Worm (Caenorhabditis elegans) whole organism, late embryonic: ENCODE results near the gene com-1.

ENCODE experiments used
- C38D4.7 ChIP-seq: fragments of 200-800 bp; sonication (Bioruptor generic); optimal IDR thresholded peaks from 2 replicates; lab custom pipeline; 2018; ENCODE audit warnings: mild to moderate bottlenecking, missing genetic modification characterization, moderate library complexity, missing compliant biosample characterization
- F13H6.1 ChIP-seq: sonication (generic microtip); optimal IDR thresholded peaks from 2 replicates; lab custom pipeline; 2016; ENCODE audit warnings: missing genetic modification characterization, missing compliant biosample characterization
- K02D7.2 ChIP-seq: sonication (generic microtip); optimal IDR thresholded peaks from 2 replicates; lab custom pipeline; 2017; ENCODE audit warnings: mild to moderate bottlenecking, missing genetic modification characterization, missing compliant biosample characterization
- ceh-19 ChIP-seq: fragments of 200-800 bp; sonication (Bioruptor generic); optimal IDR thresholded peaks from 2 replicates; lab custom pipeline; 2018; ENCODE audit warnings: mild to moderate bottlenecking, missing genetic modification characterization, missing compliant biosample characterization
- ceh-2 ChIP-seq: sonication (generic microtip); optimal IDR thresholded peaks from 2 replicates; lab custom pipeline; 2016; ENCODE audit warnings: missing genotype, missing genetic modification characterization, missing compliant biosample characterization
- ceh-24 ChIP-seq: sonication (generic microtip); optimal IDR thresholded peaks from 2 replicates; lab custom pipeline; 2016; ENCODE audit warnings: mild to moderate bottlenecking, missing genetic modification characterization, missing compliant biosample characterization
- ceh-30 ChIP-seq: fragments of 150-350 bp; optimal IDR thresholded peaks from 2 replicates; lab custom pipeline; 2014; ENCODE audit warnings: missing biosample characterization, missing genetic modification characterization
- ceh-31 ChIP-seq: sonication (generic microtip); optimal IDR thresholded peaks from 2 replicates; lab custom pipeline; 2016; ENCODE audit warnings: missing genetic modification characterization, missing compliant biosample characterization
- ceh-34 ChIP-seq: sonication (generic microtip); optimal IDR thresholded peaks from 2 replicates; lab custom pipeline; 2016; ENCODE audit warnings: mild to moderate bottlenecking, missing genetic modification characterization, missing compliant biosample characterization
- ceh-45 ChIP-seq: fragments of 200-800 bp; sonication (Bioruptor generic); IDR thresholded peaks from 2 replicates; pipeline ENCODE4 v1.3.6; 2022; ENCODE audit warnings: missing genetic modification reagents, missing genetic modification characterization, missing compliant biosample characterization
- ceh-48 ChIP-seq: sonication (generic microtip); optimal IDR thresholded peaks from 2 replicates; lab custom pipeline; 2016; ENCODE audit warnings: missing genetic modification characterization, inconsistent platforms, missing compliant biosample characterization
- che-1 ChIP-seq: sonication (generic microtip); optimal IDR thresholded peaks from 2 replicates; lab custom pipeline; 2016; ENCODE audit warnings: mild to moderate bottlenecking, missing genetic modification characterization, missing compliant biosample characterization
- dve-1 ChIP-seq: sonication (generic microtip); optimal IDR thresholded peaks from 2 replicates; lab custom pipeline; 2017; ENCODE audit warnings: antibody characterized with exemption, mild to moderate bottlenecking, missing genetic modification characterization, missing compliant biosample characterization
- ets-4 ChIP-seq: sonication (generic microtip); optimal IDR thresholded peaks from 2 replicates; lab custom pipeline; 2016; ENCODE audit warnings: missing genetic modification characterization, missing compliant biosample characterization
- eyg-1 ChIP-seq: sonication (generic microtip); optimal IDR thresholded peaks from 2 replicates; lab custom pipeline; 2016; ENCODE audit warnings: missing genotype, missing genetic modification characterization, missing compliant biosample characterization
- fkh-6 ChIP-seq: sonication (generic microtip); optimal IDR thresholded peaks from 2 replicates; lab custom pipeline; 2016; ENCODE audit warnings: missing genetic modification characterization, missing compliant biosample characterization
- hlh-13 ChIP-seq: fragments of 200-800 bp; sonication (Bioruptor generic); optimal IDR thresholded peaks from 2 replicates; lab custom pipeline; 2018; ENCODE audit warnings: mild to moderate bottlenecking, missing genetic modification characterization, missing compliant biosample characterization
- hlh-15 ChIP-seq: sonication (generic microtip); optimal IDR thresholded peaks from 2 replicates; lab custom pipeline; 2016; ENCODE audit warnings: missing genetic modification characterization, missing compliant biosample characterization
- hlh-30 ChIP-seq: sonication (generic microtip); optimal IDR thresholded peaks from 2 replicates; lab custom pipeline; 2017; ENCODE audit warnings: antibody characterized with exemption, missing genetic modification characterization, missing compliant biosample characterization; ENCODE audit not compliant: insufficient read depth
- hlh-6 ChIP-seq: sonication (generic microtip); optimal IDR thresholded peaks from 2 replicates; lab custom pipeline; 2016; ENCODE audit warnings: missing genotype, missing genetic modification characterization, missing compliant biosample characterization
- hlh-8 ChIP-seq: sonication (generic microtip); optimal IDR thresholded peaks from 2 replicates; lab custom pipeline; 2016; ENCODE audit warnings: missing genotype, missing genetic modification characterization, missing compliant biosample characterization
- lim-6 ChIP-seq: sonication (generic microtip); optimal IDR thresholded peaks from 2 replicates; lab custom pipeline; 2016; ENCODE audit warnings: missing genetic modification characterization, missing compliant biosample characterization
- lin-11 ChIP-seq: fragments of 200-800 bp; sonication (Bioruptor generic); optimal IDR thresholded peaks from 2 replicates; lab custom pipeline; 2018; ENCODE audit warnings: mild to moderate bottlenecking, missing genetic modification characterization, missing compliant biosample characterization
- nfya-1 ChIP-seq: sonication (generic microtip); optimal IDR thresholded peaks from 2 replicates; lab custom pipeline; 2017; ENCODE audit warnings: missing genetic modification characterization, mild to moderate bottlenecking, missing compliant biosample characterization, antibody characterized with exemption, moderate library complexity
- nhr-11 ChIP-seq: fragments of 150-350 bp; optimal IDR thresholded peaks from 2 replicates; lab custom pipeline; 2014; ENCODE audit warnings: missing biosample characterization, missing genetic modification characterization
- npax-4 ChIP-seq: sonication (generic microtip); optimal IDR thresholded peaks from 2 replicates; lab custom pipeline; 2016; ENCODE audit warnings: missing genetic modification characterization, missing compliant biosample characterization
- odd-2 ChIP-seq: sonication (generic microtip); optimal IDR thresholded peaks from 2 replicates; lab custom pipeline; 2017; ENCODE audit warnings: antibody characterized with exemption, mild to moderate bottlenecking, missing genetic modification characterization, missing compliant biosample characterization
- pag-3 ChIP-seq: sonication (generic microtip); optimal IDR thresholded peaks from 2 replicates; lab custom pipeline; 2016; ENCODE audit warnings: missing compliant biosample characterization, missing genetic modification characterization, borderline replicate concordance
- pax-1 ChIP-seq: fragments of 150-350 bp; optimal IDR thresholded peaks from 2 replicates; lab custom pipeline; 2014; ENCODE audit warnings: missing biosample characterization, missing genetic modification characterization
- pha-4 ChIP-seq: fragments of 150-350 bp; optimal IDR thresholded peaks from 2 replicates; lab custom pipeline; 2018; ENCODE audit warnings: missing biosample characterization, missing genetic modification reagents, missing genetic modification characterization
- pros-1 ChIP-seq: fragments of 150-350 bp; optimal IDR thresholded peaks from 2 replicates; lab custom pipeline; 2014; ENCODE audit warnings: missing biosample characterization, missing genetic modification reagents, missing genetic modification characterization
- ref-2 ChIP-seq: sonication (generic microtip); optimal IDR thresholded peaks from 2 replicates; lab custom pipeline; 2016; ENCODE audit warnings: missing genetic modification characterization, missing compliant biosample characterization
- rnt-1 ChIP-seq: sonication (generic microtip); optimal IDR thresholded peaks from 2 replicates; lab custom pipeline; 2016; ENCODE audit warnings: missing genetic modification characterization, missing compliant biosample characterization
- sdc-2 ChIP-seq: sonication (generic microtip); optimal IDR thresholded peaks from 2 replicates; lab custom pipeline; 2016; ENCODE audit warnings: missing genotype, missing genetic modification characterization, missing compliant biosample characterization
- sox-4 ChIP-seq: sonication (generic microtip); optimal IDR thresholded peaks from 2 replicates; lab custom pipeline; 2017; ENCODE audit warnings: mild to moderate bottlenecking, missing genetic modification characterization, inconsistent platforms, missing compliant biosample characterization
- syd-9 ChIP-seq: sonication (generic microtip); optimal IDR thresholded peaks from 2 replicates; lab custom pipeline; 2016; ENCODE audit warnings: mild to moderate bottlenecking, missing genetic modification characterization, moderate library complexity, missing compliant biosample characterization
- tbx-7 ChIP-seq: sonication (generic microtip); optimal IDR thresholded peaks from 2 replicates; lab custom pipeline; 2016; ENCODE audit warnings: missing genotype, missing genetic modification characterization, missing compliant biosample characterization
- ttx-3 ChIP-seq: sonication (generic microtip); optimal IDR thresholded peaks from 2 replicates; lab custom pipeline; 2016; ENCODE audit warnings: missing genetic modification reagents, missing genetic modification characterization, missing compliant biosample characterization
- unc-42 ChIP-seq: sonication (generic microtip); optimal IDR thresholded peaks from 2 replicates; lab custom pipeline; 2016; ENCODE audit warnings: missing genotype, missing genetic modification characterization, missing compliant biosample characterization
- zip-5 ChIP-seq: sonication (generic microtip); optimal IDR thresholded peaks from 2 replicates; lab custom pipeline; 2016; ENCODE audit warnings: missing genetic modification characterization, missing compliant biosample characterization

Gene com-1

ce11 chrIII:10921474-10921873 is 25.3 kb downstream of the com-1 start:
- no peak for TF ChIP-seq ceh-24 (tag; lab: Kevin White, UChicago)
- TF ChIP-seq hlh-8 (tag; lab: Kevin White, UChicago) = no peak
- TF ChIP-seq C38D4.7 = no peak
- 0 out of 2 replicates have a peak, but pooled peaks have one; percentile 26 for TF ChIP-seq ceh-45 (GFP tag; lab: Robert Waterston, UW)

ce11 chrIII:10923539-10923938 is 27.4 kb downstream of the com-1 start:
- no peak for TF ChIP-seq pha-4 (tag; lab: Kevin White, UChicago)
- no peak for TF ChIP-seq hlh-15 (tag; lab: Kevin White, UChicago)
- TF ChIP-seq sdc-2 (tag; lab: Kevin White, UChicago) = no peak
- TF ChIP-seq zip-5 = no peak
- TF ChIP-seq tbx-7 = no peak
- TF ChIP-seq sox-4 (tag; lab: Kevin White, UChicago) = no peak
- TF ChIP-seq F13H6.1 = no peak
- no peak for TF ChIP-seq pax-1
- TF ChIP-seq unc-42 (tag; lab: Kevin White, UChicago) = no peak
- no peak for TF ChIP-seq lin-11 (tag; lab: Kevin White, UChicago)
- no peak for TF ChIP-seq ttx-3 (tag; lab: Kevin White, UChicago)
- no peak for TF ChIP-seq lim-6 (tag; lab: Kevin White, UChicago)
- no peak for TF ChIP-seq ref-2 (tag; lab: Kevin White, UChicago)
- TF ChIP-seq syd-9 (tag; lab: Kevin White, UChicago) = no peak
- TF ChIP-seq dve-1 = no peak
- TF ChIP-seq eyg-1 (tag; lab: Kevin White, UChicago) = no peak
- TF ChIP-seq nfya-1 (tag; lab: Kevin White, UChicago) = no peak
- TF ChIP-seq, all 69 proteins: peak for 0

ce11 chrIII:10930850-10931249 is 34.7 kb downstream of the com-1 start, which contains the start of gene M142.5:
TSS of gene M142.5 (plus strand) at chrIII:10931201.
- no peak for TF ChIP-seq pha-4 (tag; lab: Kevin White, UChicago)
- TF ChIP-seq ceh-31 (tag; lab: Kevin White, UChicago) = peak; percentile 7

DNA sequence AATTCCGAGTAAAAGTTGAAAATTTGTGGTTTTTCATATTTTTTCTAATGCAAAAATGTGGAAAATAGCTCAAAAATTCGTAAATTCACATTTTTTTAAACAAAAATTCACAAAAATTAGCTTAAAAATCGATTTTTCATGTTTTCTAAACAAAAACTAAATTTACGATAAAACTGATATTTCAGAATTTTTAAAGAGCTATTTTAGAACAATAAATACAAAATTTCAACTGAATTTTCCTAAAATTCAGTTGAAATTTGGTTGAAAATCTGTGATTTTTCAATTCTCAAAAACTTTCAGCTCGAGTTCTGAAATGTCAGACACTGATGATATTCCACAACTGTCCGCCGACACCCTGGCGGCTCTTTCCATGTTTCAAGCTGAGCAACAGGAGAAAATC is 37.2 kb downstream of the com-1 start, which contains the start of gene M142.8:
Gene M142.8, plus strand, starts transcription at position 301 of the 400 bp plus-strand sequence.
- no peak for TF ChIP-seq hlh-30
- TF ChIP-seq hlh-13 = no peak
- no peak for TF ChIP-seq eyg-1 (tag; lab: Kevin White, UChicago)
- TF ChIP-seq che-1 (tag; lab: Kevin White, UChicago) = no peak
- no peak for TF ChIP-seq hlh-6 (tag; lab: Kevin White, UChicago)
- no peak for TF ChIP-seq ceh-19 (GFP tag; lab: Kevin White, UChicago)
- TF ChIP-seq fkh-6 (tag; lab: Kevin White, UChicago) = no peak
- TF ChIP-seq ceh-48 (tag; lab: Kevin White, UChicago) = no peak

ce11 chrIII:10935944-10936343 is 39.8 kb downstream of the com-1 start, which contains the start of gene rle-1:
TSS of gene rle-1 (plus strand) at chrIII:10936244.
- no peak for TF ChIP-seq dve-1
- no peak for TF ChIP-seq ceh-34 (tag; lab: Kevin White, UChicago)
- TF ChIP-seq che-1 (tag; lab: Kevin White, UChicago) = no peak
- no peak for TF ChIP-seq lin-11 (tag; lab: Kevin White, UChicago)
- no peak for TF ChIP-seq K02D7.2
- TF ChIP-seq nhr-11 (tag; lab: Kevin White, UChicago) = no peak
- TF ChIP-seq odd-2 (tag; lab: Kevin White, UChicago) = no peak
- no peak for TF ChIP-seq rnt-1 (tag; lab: Kevin White, UChicago)
- no peak for TF ChIP-seq lim-6 (tag; lab: Kevin White, UChicago)
- TF ChIP-seq pag-3 = no peak
- TF ChIP-seq nfya-1 (tag; lab: Kevin White, UChicago) = no peak
- TF ChIP-seq ceh-30 = no peak
- no peak for TF ChIP-seq pros-1 (tag; lab: Kevin White, UChicago)
- TF ChIP-seq ceh-2 (tag; lab: Kevin White, UChicago) = no peak
- no peak for TF ChIP-seq npax-4 (tag; lab: Kevin White, UChicago)
- TF ChIP-seq pax-1 = no peak
- no peak for TF ChIP-seq ets-4 (tag; lab: Kevin White, UChicago)
- no peak for TF ChIP-seq hlh-15 (tag; lab: Kevin White, UChicago)
- TF ChIP-seq ceh-19 (GFP tag; lab: Kevin White, UChicago) = no peak
- TF ChIP-seq, all 69 proteins: peak for 0
